Worm (Caenorhabditis elegans): ENCODE data around the gene Y71H2AM.6.

ce11 chrIII:2770752-2771151, 10.1 kb upstream of the Y71H2AM.6 start:
- TF ChIP-seq cnd-1 (tag; optimal IDR thresholded peaks at IDR 0.05) = no peak
- no peak for TF ChIP-seq nhr-28 (tag; optimal IDR thresholded peaks at IDR 0.05)
- no peak for TF ChIP-seq unc-39 (tag; optimal IDR thresholded peaks at IDR 0.05)
- no peak for TF ChIP-seq ces-1 (GFP tag; optimal IDR thresholded peaks at IDR 0.05)
- TF ChIP-seq elt-1 (tag; optimal IDR thresholded peaks at IDR 0.05; ENCODE audit: borderline replicate concordance, insufficient read depth) = no peak
- TF ChIP-seq lsy-2 (tag; optimal IDR thresholded peaks at IDR 0.05) = no peak
- TF ChIP-seq tbx-8 (GFP tag; optimal IDR thresholded peaks at IDR 0.05) = no peak
- TF ChIP-seq mls-2 (tag; optimal IDR thresholded peaks at IDR 0.05) = no peak
- TF ChIP-seq bed-3 (GFP tag; optimal IDR thresholded peaks at IDR 0.05) = no peak
- no peak for TF ChIP-seq hlh-1 (tag; optimal IDR thresholded peaks at IDR 0.05)
- TF ChIP-seq lin-13 (tag; optimal IDR thresholded peaks at IDR 0.05) = no peak
- TF ChIP-seq lin-32 (GFP tag; optimal IDR thresholded peaks at IDR 0.05) = no peak
- no peak for TF ChIP-seq pha-4 (tag; optimal IDR thresholded peaks at IDR 0.05)

Data from whole organism, mixed stage, embryonic.